Fruit fly (Drosophila melanogaster) Kc167 (cell line): ENCODE results near the gene Acp95EF.

ENCODE experiments used
- h ChIP-seq: fragments of >200 bp; optimal IDR thresholded peaks from 3 replicates; lab custom pipeline; 2018; ENCODE audit warnings: missing external identifiers
- ttk ChIP-seq: sonication (Bioruptor generic); optimal IDR thresholded peaks from 2 replicates; lab custom pipeline; 2017; ENCODE audit warnings: missing external identifiers

dm6 chr3R:24270034-24270433 lies 41.3 kb downstream of the Acp95EF start:
- TF ChIP-seq ttk (lab: Kevin White, UChicago) (no peak), h (lab: Kevin White, UChicago) (no peak)
